Fruit fly (Drosophila melanogaster) whole organism, embryonic: Measurements from ENCODE around the gene Veneno.

Source experiments
- BEAF-32 ChIP-seq: fragments of 200-800 bp; sonication (Bioruptor generic); optimal IDR thresholded peaks from 3 replicates; lab custom pipeline; 2017; ENCODE audit warnings: missing biosample characterization, missing genetic modification characterization, mild to moderate bottlenecking, moderate library complexity, missing genetic modification reagents
- Blimp-1 ChIP-seq: fragments of 200-800 bp; sonication (Bioruptor generic); optimal IDR thresholded peaks from 3 replicates; lab custom pipeline; 2018; ENCODE audit warnings: missing biosample characterization, missing genetic modification characterization, mild to moderate bottlenecking, moderate library complexity, missing genetic modification reagents
- CG12155 ChIP-seq: fragments of 200-800 bp; sonication (Bioruptor generic); optimal IDR thresholded peaks from 3 replicates; lab custom pipeline; 2016; ENCODE audit warnings: missing biosample characterization, missing genetic modification characterization
- CG12219 ChIP-seq: fragments of 200-800 bp; sonication (Bioruptor generic); optimal IDR thresholded peaks from 3 replicates; lab custom pipeline; 2018; ENCODE audit warnings: missing biosample characterization, mild to moderate bottlenecking, missing genetic modification characterization
- CG14050 ChIP-seq: fragments of 200-800 bp; sonication (Bioruptor generic); IDR thresholded peaks from 3 replicates; pipeline ENCODE4 v1.3.6; 2022; ENCODE audit warnings: missing biosample characterization, missing genetic modification characterization
- CG1603 ChIP-seq: fragments of 200-800 bp; sonication (Bioruptor generic); optimal IDR thresholded peaks from 2 replicates; lab custom pipeline; 2019; ENCODE audit warnings: missing biosample characterization, mild to moderate bottlenecking, missing genetic modification characterization, moderate library complexity
- CG16813 ChIP-seq: fragments of 200-800 bp; sonication (Bioruptor generic); IDR thresholded peaks from 3 replicates; pipeline ENCODE4 v1.3.6; 2022; ENCODE audit warnings: missing biosample characterization, missing genetic modification characterization; ENCODE audit not compliant: partially characterized antibody
- CG17385 ChIP-seq: fragments of 200-800 bp; sonication (Bioruptor generic); optimal IDR thresholded peaks from 3 replicates; lab custom pipeline; 2018; ENCODE audit warnings: missing biosample characterization, mild to moderate bottlenecking, missing genetic modification characterization
- CG33213 ChIP-seq: fragments of 200-800 bp; sonication (Bioruptor generic); optimal IDR thresholded peaks from 3 replicates; lab custom pipeline; 2016; ENCODE audit warnings: missing biosample characterization, missing genetic modification characterization
- CG6654 ChIP-seq: fragments of 200-800 bp; sonication (Bioruptor generic); optimal IDR thresholded peaks from 2 replicates; lab custom pipeline; 2017; ENCODE audit warnings: missing biosample characterization, mild to moderate bottlenecking, missing genetic modification characterization
- CG9797 ChIP-seq: fragments of 200-800 bp; sonication (Bioruptor generic); optimal IDR thresholded peaks from 3 replicates; lab custom pipeline; 2018; ENCODE audit warnings: missing biosample characterization, mild to moderate bottlenecking, missing genetic modification characterization
- Dp ChIP-seq: fragments of 200-800 bp; sonication (Bioruptor generic); optimal IDR thresholded peaks from 2 replicates; lab custom pipeline; 2018; ENCODE audit warnings: missing biosample characterization, mild to moderate bottlenecking, missing genetic modification characterization, moderate library complexity
- Dref ChIP-seq: fragments of 200-800 bp; sonication (Bioruptor generic); IDR thresholded peaks from 2 replicates; pipeline ENCODE4 v1.3.6; 2022; ENCODE audit warnings: missing biosample characterization, missing genetic modification characterization
- E2f2 ChIP-seq: fragments of 200-800 bp; sonication (Bioruptor generic); IDR thresholded peaks from 2 replicates; pipeline ENCODE4 v1.3.6; 2022; ENCODE audit warnings: missing biosample characterization, missing genetic modification characterization
- MBD-R2 ChIP-seq: fragments of 200-800 bp; sonication (Bioruptor generic); IDR thresholded peaks from 2 replicates; pipeline ENCODE4 v1.3.6; 2022; ENCODE audit warnings: missing biosample characterization, missing genetic modification characterization
- MESR4 ChIP-seq: fragments of 200-800 bp; sonication (Bioruptor generic); optimal IDR thresholded peaks from 2 replicates; lab custom pipeline; 2018; ENCODE audit warnings: missing biosample characterization, mild to moderate bottlenecking, missing genetic modification characterization, moderate library complexity
- Pdp1 ChIP-seq, 2 experiments: fragments of 200-800 bp; sonication (Bioruptor generic); optimal IDR thresholded peaks; 3 replicates each; lab custom pipeline; 2016; ENCODE audit warnings: missing biosample characterization in 2 of 2, missing genetic modification characterization in 2 of 2, mild to moderate bottlenecking in 1 of 2, moderate library complexity in 1 of 2
- Rx ChIP-seq: fragments of 200-800 bp; sonication (Bioruptor generic); IDR thresholded peaks from 2 replicates; pipeline ENCODE4 v1.3.6; 2022; ENCODE audit warnings: missing biosample characterization, missing genetic modification characterization
- Scr ChIP-seq: fragments of 200-800 bp; sonication (Bioruptor generic); IDR thresholded peaks from 2 replicates; pipeline ENCODE4 v1.3.6; 2022; ENCODE audit warnings: missing biosample characterization, missing genetic modification characterization; ENCODE audit not compliant: partially characterized antibody
- Taf1 ChIP-seq: fragments of 200-800 bp; sonication (Bioruptor generic); IDR thresholded peaks from 2 replicates; pipeline ENCODE4 v1.3.6; 2022; ENCODE audit warnings: missing biosample characterization, missing genetic modification characterization
- Tbp ChIP-seq: fragments of >200 bp; optimal IDR thresholded peaks from 2 replicates; lab custom pipeline; 2018; ENCODE audit warnings: missing biosample characterization, missing genetic modification characterization
- Trl ChIP-seq, 3 experiments: fragments of >200 bp in 2 of 3; fragments of 200-800 bp in 1 of 3; sonication (Bioruptor generic) in 1 of 3; optimal IDR thresholded peaks; 2 replicates in 1 of 3; 3 replicates in 2 of 3; lab custom pipeline; 2016 to 2017; ENCODE audit warnings: missing biosample characterization in 1 of 3, missing genetic modification characterization in 1 of 3
- Xrp1 ChIP-seq: fragments of 200-800 bp; sonication (Bioruptor generic); IDR thresholded peaks from 2 replicates; pipeline ENCODE4 v1.3.6; 2022; ENCODE audit warnings: missing biosample characterization, missing genetic modification characterization
- ap ChIP-seq: fragments of 200-800 bp; sonication (Bioruptor generic); IDR thresholded peaks from 2 replicates; pipeline ENCODE4 v1.3.6; 2022; ENCODE audit warnings: missing biosample characterization, missing genetic modification characterization
- ato ChIP-seq: fragments of 200-800 bp; sonication (Bioruptor generic); IDR thresholded peaks from 2 replicates; pipeline ENCODE4 v1.3.6; 2022; ENCODE audit warnings: missing biosample characterization, missing genetic modification characterization; ENCODE audit not compliant: partially characterized antibody
- cad ChIP-seq: fragments of >200 bp; optimal IDR thresholded peaks from 2 replicates; lab custom pipeline; 2017; ENCODE audit warnings: missing biosample characterization, missing genetic modification characterization
- chinmo ChIP-seq: fragments of 200-800 bp; sonication (Bioruptor generic); IDR thresholded peaks from 4 replicates; pipeline ENCODE4 v1.3.6; 2022; ENCODE audit warnings: missing biosample characterization, missing genetic modification characterization; ENCODE audit not compliant: partially characterized antibody
- eyg ChIP-seq: fragments of 200-800 bp; sonication (Bioruptor generic); optimal IDR thresholded peaks from 3 replicates; lab custom pipeline; 2016; ENCODE audit warnings: missing biosample characterization, missing genetic modification characterization
- gfzf ChIP-seq: fragments of 200-800 bp; sonication (Bioruptor generic); optimal IDR thresholded peaks from 2 replicates; lab custom pipeline; 2016; ENCODE audit warnings: missing biosample characterization, mild to moderate bottlenecking, missing genetic modification characterization, moderate library complexity
- lab ChIP-seq: fragments of 200-800 bp; sonication (Bioruptor generic); optimal IDR thresholded peaks from 3 replicates; lab custom pipeline; 2017; ENCODE audit warnings: missing biosample characterization, missing genetic modification characterization, mild to moderate bottlenecking, moderate library complexity, missing genetic modification reagents
- phol ChIP-seq: fragments of 200-800 bp; sonication (Bioruptor generic); optimal IDR thresholded peaks from 3 replicates; lab custom pipeline; 2018; ENCODE audit warnings: missing biosample characterization, mild to moderate bottlenecking, missing genetic modification characterization, moderate library complexity
- prd ChIP-seq, 3 experiments: fragments of >200 bp in 2 of 3; fragments of 200-800 bp in 1 of 3; sonication (Bioruptor generic) in 1 of 3; optimal IDR thresholded peaks in 2 of 3; IDR thresholded peaks in 1 of 3; 2 replicates in 2 of 3; 3 replicates in 1 of 3; pipeline versions ENCODE4 v1.3.6 to Lab custom; 2017 to 2022; ENCODE audit warnings: missing biosample characterization in 1 of 3, missing genetic modification characterization in 1 of 3
- pzg ChIP-seq: fragments of 200-800 bp; sonication (Bioruptor generic); optimal IDR thresholded peaks from 3 replicates; lab custom pipeline; 2018; ENCODE audit warnings: missing biosample characterization, mild to moderate bottlenecking, missing genetic modification characterization, moderate library complexity
- seq ChIP-seq: fragments of 200-800 bp; sonication (Bioruptor generic); IDR thresholded peaks from 2 replicates; pipeline ENCODE4 v1.3.6; 2022; ENCODE audit warnings: missing biosample characterization, missing genetic modification characterization
- stwl ChIP-seq: fragments of 200-800 bp; sonication (Bioruptor generic); optimal IDR thresholded peaks from 3 replicates; lab custom pipeline; 2018; ENCODE audit warnings: missing biosample characterization, mild to moderate bottlenecking, missing genetic modification characterization, moderate library complexity
- unc-4 ChIP-seq: fragments of 200-800 bp; sonication (Bioruptor generic); IDR thresholded peaks from 2 replicates; pipeline ENCODE4 v1.3.6; 2022; ENCODE audit warnings: missing biosample characterization, missing genetic modification characterization; ENCODE audit not compliant: partially characterized antibody
- wor ChIP-seq: fragments of 200-800 bp; sonication (Bioruptor generic); IDR thresholded peaks from 2 replicates; pipeline ENCODE4 v1.3.6; 2022; ENCODE audit warnings: missing biosample characterization, missing genetic modification characterization

Veneno gene

DNA sequence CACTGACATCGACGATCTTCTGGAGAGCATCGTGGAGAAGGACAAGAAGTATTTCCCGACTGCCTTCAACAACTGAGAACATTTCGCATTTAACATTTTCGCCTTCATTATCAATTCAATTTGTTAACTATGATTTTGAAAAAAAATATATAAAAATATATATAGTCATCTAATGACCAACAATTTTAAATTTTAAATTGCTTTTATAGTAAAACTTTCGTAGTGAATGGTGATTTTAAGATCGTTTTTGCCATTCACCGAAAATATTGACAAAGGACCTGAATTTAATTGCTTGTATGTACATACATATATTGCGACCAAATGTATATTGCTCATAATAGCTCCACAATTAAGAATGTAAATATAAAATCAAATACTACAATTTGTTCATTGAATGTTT, 15.1 kb downstream of the Veneno start, which contains the start of gene CG7352:
Gene CG7352, plus strand, starts transcription at position 301 of the 400 bp plus-strand sequence.
- TF ChIP-seq Trl (optimal IDR thresholded peaks at IDR 0.05; lab: Kevin White, UChicago) = no peak
- TF ChIP-seq Trl (GFP tag; optimal IDR thresholded peaks at IDR 0.05; lab: Kevin White, UChicago) = no peak
- peak; percentile 23 for TF ChIP-seq stwl
- no peak for TF ChIP-seq prd (optimal IDR thresholded peaks at IDR 0.05; lab: Kevin White, UChicago)
- TF ChIP-seq prd (GFP tag; IDR thresholded peaks at IDR 0.05; lab: Robert Waterston, UW) = no peak

DNA sequence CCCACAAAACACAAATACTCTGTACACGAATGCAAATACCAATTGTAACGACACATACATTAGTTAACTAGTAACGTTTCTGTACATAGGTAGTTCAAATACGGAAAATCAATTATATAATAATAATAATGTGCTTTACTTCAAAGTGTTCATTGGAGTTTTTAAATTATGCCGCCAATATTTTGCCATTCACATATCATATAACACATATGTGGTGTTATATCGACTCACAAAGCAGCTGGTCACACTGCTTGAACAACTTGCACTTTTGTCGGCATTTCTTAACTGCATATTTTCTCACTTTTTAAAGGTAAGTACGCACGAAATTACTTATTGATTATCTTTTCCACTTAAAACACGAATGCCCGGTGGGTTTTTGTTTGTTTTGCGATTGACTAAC, 18.2 kb downstream of the Veneno start, which contains the start of gene DppIII:
Gene DppIII, plus strand, starts transcription at position 227 of the 400 bp plus-strand sequence.
- TF ChIP-seq CG16813 (0 out of 3 replicates have a peak, but pooled peaks have one; percentile 25), CG14050 (GFP tag; lab: Robert Waterston, UW) (no peak), CG1603 (peak; percentile 1), BEAF-32 (GFP tag; lab: Kevin White, UChicago) (peak; percentile 39), CG12219 (GFP tag; lab: Kevin White, UChicago) (no peak), E2f2 (peak; percentile 86), CG12155 (GFP tag; lab: Kevin White, UChicago) (no peak), cad (GFP tag; lab: Kevin White, UChicago) (no peak), seq (GFP tag; lab: Robert Waterston, UW) (no peak), lab (GFP tag; lab: Kevin White, UChicago) (no peak), eyg (GFP tag; lab: Kevin White, UChicago) (no peak), Blimp-1 (GFP tag; lab: Kevin White, UChicago) (peak; percentile 78), unc-4 (GFP tag; lab: Robert Waterston, UW) (0 out of 2 replicates have a peak, but pooled peaks have one; percentile 27), MESR4 (GFP tag; lab: Kevin White, UChicago) (peak; percentile 41), CG9797 (GFP tag; lab: Kevin White, UChicago) (peak; percentile 7), gfzf (GFP tag; lab: Kevin White, UChicago) (peak; percentile 65), ato (no peak), CG17385 (GFP tag; lab: Kevin White, UChicago) (peak; percentile 34), Scr (GFP tag; lab: Robert Waterston, UW) (0 out of 2 replicates have a peak, but pooled peaks have one; percentile 25), CG6654 (GFP tag; lab: Kevin White, UChicago) (no peak), stwl (peak; percentile 35), Tbp (GFP tag; lab: Kevin White, UChicago) (no peak), Xrp1 (no peak), MBD-R2 (GFP tag; lab: Robert Waterston, UW) (peak; percentile 55), phol (tag; lab: Kevin White, UChicago) (peak; percentile 16), Dp (peak; percentile 78), ap (GFP tag; lab: Robert Waterston, UW) (no peak), wor (GFP tag; lab: Robert Waterston, UW) (no peak), Pdp1 (GFP tag; optimal IDR thresholded peaks at IDR 0.05; lab: Kevin White, UChicago) (peak in 1 of 2 experiments; percentile 84), Dref (GFP tag; lab: Robert Waterston, UW) (peak; percentile 14; the same call in 1 of the 2 replicates), chinmo (GFP tag; lab: Robert Waterston, UW) (0 out of 4 replicates have a peak, but pooled peaks have one; percentile 44), Taf1 (GFP tag; lab: Robert Waterston, UW) (no peak), CG33213 (no peak), pzg (GFP tag; lab: Kevin White, UChicago) (peak; percentile 55), Rx (GFP tag; lab: Robert Waterston, UW) (no peak)
